Worm (Caenorhabditis elegans) whole organism, early embryonic: ENCODE measurements around the gene drd-10.

ENCODE experiments used
- B0310.2 ChIP-seq: sonication (generic microtip); optimal IDR thresholded peaks from 2 replicates; lab custom pipeline; 2016; ENCODE audit warnings: mild to moderate bottlenecking, missing genetic modification characterization, missing compliant biosample characterization
- F13C5.2 ChIP-seq: sonication (generic microtip); optimal IDR thresholded peaks from 2 replicates; lab custom pipeline; 2017; ENCODE audit warnings: mild to moderate bottlenecking, missing genetic modification characterization, inconsistent platforms, missing compliant biosample characterization
- ama-1 ChIP-seq: fragments of 150-350 bp; optimal IDR thresholded peaks from 2 replicates; lab custom pipeline; 2014
- ets-7 ChIP-seq: sonication (generic microtip); optimal IDR thresholded peaks from 2 replicates; lab custom pipeline; 2016; ENCODE audit warnings: missing genotype, missing genetic modification characterization, missing compliant biosample characterization
- flt-1 ChIP-seq: fragments of 200-800 bp; sonication (Bioruptor generic); IDR thresholded peaks from 2 replicates; pipeline ENCODE4 v1.3.6; 2022; ENCODE audit warnings: missing genetic modification characterization, missing compliant biosample characterization
- hmbx-1 ChIP-seq: sonication (generic microtip); optimal IDR thresholded peaks from 2 replicates; lab custom pipeline; 2016; ENCODE audit warnings: mild to moderate bottlenecking, missing genetic modification characterization, missing compliant biosample characterization
- hmg-4 ChIP-seq: fragments of 200-800 bp; sonication (Bioruptor generic); optimal IDR thresholded peaks from 2 replicates; lab custom pipeline; 2018; ENCODE audit warnings: mild to moderate bottlenecking, missing genetic modification characterization, missing compliant biosample characterization
- pes-1 ChIP-seq: fragments of 200-800 bp; sonication (Bioruptor generic); IDR thresholded peaks from 2 replicates; pipeline ENCODE4 v1.3.6; 2022; ENCODE audit warnings: missing genetic modification reagents, missing genetic modification characterization, missing compliant biosample characterization
- scrt-1 ChIP-seq: fragments of 200-800 bp; sonication (Bioruptor generic); IDR thresholded peaks from 2 replicates; pipeline ENCODE4 v1.3.6; 2022; ENCODE audit warnings: missing genetic modification characterization, missing compliant biosample characterization
- sea-1 ChIP-seq: fragments of 200-800 bp; sonication (Bioruptor generic); conservative IDR thresholded peaks from 2 replicates; pipeline ENCODE4 v1.3.6; 2022; ENCODE audit warnings: missing genetic modification characterization, missing compliant biosample characterization
- tbx-37 ChIP-seq: fragments of 200-800 bp; sonication (Bioruptor generic); conservative IDR thresholded peaks from 2 replicates; pipeline ENCODE4 v1.3.6; 2022; ENCODE audit warnings: missing genetic modification reagents, missing genetic modification characterization, missing compliant biosample characterization
- tra-4 ChIP-seq: sonication (generic microtip); optimal IDR thresholded peaks from 2 replicates; lab custom pipeline; 2017; ENCODE audit warnings: missing genetic modification characterization, missing compliant biosample characterization

DNA sequence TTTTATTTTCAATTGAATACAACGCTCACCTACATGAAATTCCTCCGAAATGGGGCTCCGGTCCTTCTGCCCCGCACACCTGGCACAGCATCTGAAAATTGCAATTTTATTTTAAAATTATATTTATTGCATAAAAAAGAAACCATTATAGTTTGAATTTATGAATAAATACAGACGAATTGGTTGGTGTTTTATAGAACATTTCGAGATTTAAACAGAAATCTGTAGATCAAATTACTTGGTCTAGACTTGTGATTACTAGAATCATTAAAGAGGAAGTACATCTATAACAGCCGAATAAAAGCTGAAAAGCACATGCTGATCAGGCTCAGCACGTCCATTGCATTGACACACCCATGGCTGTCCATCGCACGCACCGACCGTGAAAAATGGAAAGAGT lies 15.6 kb upstream of the drd-10 start, which contains the start of gene nhr-162:
- no peak for TF ChIP-seq ets-7 (tag; lab: Kevin White, UChicago)
- TF ChIP-seq hmg-4 (GFP tag; lab: Kevin White, UChicago), result no peak
- no peak for TF ChIP-seq ama-1 (lab: Kevin White, UChicago)
- no peak for TF ChIP-seq tra-4 (tag; lab: Kevin White, UChicago)
- TF ChIP-seq scrt-1 (GFP tag; lab: Robert Waterston, UW), result no peak
- no peak for TF ChIP-seq B0310.2 (tag; lab: Kevin White, UChicago)
- TF ChIP-seq hmbx-1 (tag; lab: Kevin White, UChicago), result no peak
- TF ChIP-seq flt-1 (GFP tag; lab: Robert Waterston, UW), result no peak
- no peak for TF ChIP-seq tbx-37
- no peak for TF ChIP-seq sea-1 (GFP tag; lab: Robert Waterston, UW)
- no peak for TF ChIP-seq pes-1 (GFP tag; lab: Robert Waterston, UW)
- TF ChIP-seq F13C5.2 (tag; lab: Kevin White, UChicago), result no peak
